Fruit fly (Drosophila melanogaster) Kc167 (cell line): ENCODE data around the gene Dic61B.

ENCODE experiments used
- Myc ChIP-seq: fragments of >200 bp; optimal IDR thresholded peaks from 2 replicates; lab custom pipeline; 2017; ENCODE audit warnings: missing external identifiers
- Sin3A ChIP-seq: fragments of >200 bp; optimal IDR thresholded peaks from 2 replicates; lab custom pipeline; 2018; ENCODE audit warnings: missing external identifiers
- h ChIP-seq: fragments of >200 bp; optimal IDR thresholded peaks from 3 replicates; lab custom pipeline; 2018; ENCODE audit warnings: missing external identifiers
- insv ChIP-seq: fragments of >200 bp; optimal IDR thresholded peaks from 3 replicates; lab custom pipeline; 2018; ENCODE audit warnings: missing external identifiers
- psq ChIP-seq: fragments of >200 bp; optimal IDR thresholded peaks from 2 replicates; lab custom pipeline; 2017; ENCODE audit warnings: missing external identifiers
- ttk ChIP-seq: sonication (Bioruptor generic); optimal IDR thresholded peaks from 2 replicates; lab custom pipeline; 2017; ENCODE audit warnings: missing external identifiers

The Dic61B gene

DNA sequence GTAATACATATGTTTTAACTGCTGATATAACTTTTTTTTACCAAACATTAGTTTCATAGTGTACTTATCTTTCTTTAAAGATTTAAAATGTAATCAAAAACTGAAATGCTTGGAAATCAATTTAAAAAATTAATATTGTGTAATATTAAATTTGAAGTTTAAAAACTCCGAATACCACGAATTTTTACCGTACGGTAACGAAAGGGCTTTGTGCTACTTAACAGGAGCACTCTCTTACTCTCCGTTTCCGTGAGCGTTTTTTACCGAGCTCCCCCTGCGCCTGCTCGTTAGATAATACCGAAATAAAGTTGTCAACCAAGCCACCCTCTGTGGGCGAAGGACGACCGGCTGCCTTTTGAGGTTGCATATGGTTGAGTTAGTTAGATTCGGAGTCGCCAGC is at the start of gene Dic61B, which contains the start of gene p130CAS:
TSS of gene Dic61B (minus strand) at position 101 of the 400 bp plus-strand sequence.
TSS of gene p130CAS (plus strand) at position 396 of the 400 bp plus-strand sequence.
- TF ChIP-seq Sin3A (lab: Kevin White, UChicago) (no peak), Myc (lab: Kevin White, UChicago) (no peak)

DNA sequence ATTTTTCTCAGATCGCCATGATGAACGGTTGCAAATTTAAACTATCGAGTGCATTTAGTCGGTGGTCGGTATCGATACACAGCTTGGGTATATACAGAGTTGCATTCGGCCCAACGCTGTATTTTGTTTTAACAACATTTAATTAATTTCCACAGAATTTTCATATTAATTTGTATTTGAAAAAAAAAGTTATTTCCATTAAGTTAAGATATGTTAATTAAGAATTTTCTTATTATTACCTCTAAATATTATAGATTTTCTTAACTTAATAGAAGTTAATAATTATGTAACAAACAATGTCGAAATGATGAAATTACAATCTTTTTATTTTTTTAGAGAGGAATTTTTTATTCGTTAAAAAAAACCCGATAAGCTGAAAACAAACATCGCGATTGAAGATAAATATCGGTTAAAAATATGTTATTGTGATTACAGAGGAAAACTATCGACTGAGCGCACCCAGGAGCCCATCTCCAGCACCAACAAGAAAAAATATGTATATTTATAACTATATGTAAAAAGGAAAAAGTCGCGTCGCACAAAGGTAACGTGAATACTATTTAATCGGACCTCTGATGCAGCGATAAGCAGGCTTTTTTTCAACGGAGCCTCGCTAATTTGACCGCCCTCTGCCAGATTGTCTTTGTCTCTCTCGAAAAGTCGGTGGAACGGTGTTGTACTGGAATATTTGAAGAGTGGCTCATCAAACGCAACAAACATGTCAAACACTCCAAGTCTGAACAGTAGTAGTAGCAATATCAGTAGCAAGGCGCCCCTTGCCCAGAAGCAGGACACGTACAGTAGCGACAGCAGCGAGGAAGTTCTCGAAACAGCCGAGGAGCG is 47.6 kb upstream of the Dic61B start, which contains the start of the genes rno and mri:
TSS of gene rno (minus strand) at position 9 of the 843 bp plus-strand sequence.
TSS of gene mri (plus strand) at position 421 of the 843 bp plus-strand sequence.
- TF ChIP-seq Myc (lab: Kevin White, UChicago) (no peak), h (no peak), psq (lab: Kevin White, UChicago) (no peak), Sin3A (lab: Kevin White, UChicago) (no peak), insv (lab: Kevin White, UChicago) (no peak), ttk (lab: Kevin White, UChicago) (no peak)

DNA sequence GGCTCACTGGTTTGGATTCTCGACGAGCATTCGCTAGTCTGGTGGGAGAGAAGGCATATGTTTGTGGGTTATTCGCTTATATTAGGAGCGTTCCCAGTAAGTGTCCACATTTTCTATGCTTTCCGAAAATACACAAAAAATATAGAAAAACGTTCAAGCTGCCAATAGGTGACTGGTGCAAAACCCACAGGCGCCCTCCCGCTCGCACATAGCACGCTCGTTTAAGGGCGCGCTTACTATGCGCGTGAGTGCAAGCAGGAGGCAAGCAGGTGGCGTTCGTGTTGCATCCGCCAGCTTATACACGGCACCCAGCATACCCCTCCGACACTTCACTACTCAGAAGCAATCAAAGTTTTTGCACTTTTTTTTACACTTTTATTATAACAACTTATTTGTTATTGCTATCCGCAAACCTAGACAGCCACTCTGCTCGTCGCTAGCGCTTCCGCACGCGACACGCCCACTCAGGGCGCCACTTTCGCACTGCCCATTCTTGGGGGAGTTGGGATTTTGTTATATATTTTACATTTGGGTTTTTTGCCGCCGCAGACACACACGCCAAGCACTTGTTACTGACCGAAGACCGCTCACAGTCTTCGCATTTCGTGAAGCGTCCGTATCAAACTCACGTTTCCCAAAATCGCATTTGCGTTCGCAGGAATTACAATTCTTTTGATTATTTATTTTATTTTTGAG is 46.8 kb upstream of the Dic61B start:
- TF ChIP-seq h: no peak
- TF ChIP-seq psq (lab: Kevin White, UChicago): no peak
- TF ChIP-seq ttk (lab: Kevin White, UChicago): no peak
- no peak for TF ChIP-seq insv (lab: Kevin White, UChicago)

DNA sequence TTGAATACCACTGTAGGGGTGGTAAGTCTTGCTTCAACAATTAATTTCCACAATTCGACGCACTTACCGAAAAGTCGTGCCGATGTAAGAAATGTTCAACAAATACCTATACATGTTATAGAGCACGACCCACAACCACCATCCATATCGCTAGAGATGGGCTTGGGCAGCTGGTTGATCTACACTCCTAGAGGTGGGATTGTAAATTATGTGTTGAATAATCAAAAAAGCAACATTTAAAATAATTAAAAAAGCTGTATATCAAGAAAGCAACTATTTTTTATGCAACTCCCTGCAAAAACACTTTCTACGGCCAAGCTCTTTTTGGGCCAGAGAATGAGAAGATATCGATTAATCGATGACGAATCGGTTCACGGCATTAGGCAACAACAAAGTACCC is 31.9 kb upstream of the Dic61B start, which contains the start of the genes CG34140, Mkp and Mtch:
TSS of gene CG34140 (minus strand) at position 174 of the 400 bp plus-strand sequence.
TSS of gene Mkp (minus strand) at position 290 of the 400 bp plus-strand sequence.
TSS of gene Mtch (plus strand) at position 376 of the 400 bp plus-strand sequence.
- TF ChIP-seq Sin3A (lab: Kevin White, UChicago) (no peak), psq (lab: Kevin White, UChicago) (no peak), Myc (lab: Kevin White, UChicago) (no peak), insv (lab: Kevin White, UChicago) (no peak), ttk (lab: Kevin White, UChicago) (no peak), h (no peak)

DNA sequence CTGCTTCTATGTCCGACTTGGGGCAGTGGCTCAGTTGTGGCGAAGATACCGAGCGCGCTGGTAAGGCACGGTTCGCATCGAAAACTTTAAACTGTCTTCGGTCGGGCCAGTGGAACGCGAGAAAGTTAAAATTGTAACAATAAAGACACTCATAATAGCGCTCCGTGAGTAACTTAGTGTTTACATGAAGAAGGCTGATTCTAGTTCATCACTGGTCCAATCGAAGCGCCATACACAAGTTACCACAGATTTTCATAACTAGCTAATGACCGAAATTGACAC is 27.8 kb upstream of the Dic61B start:
- TF ChIP-seq psq (lab: Kevin White, UChicago) (no peak), h (no peak), ttk (lab: Kevin White, UChicago) (no peak), insv (lab: Kevin White, UChicago) (no peak)

DNA sequence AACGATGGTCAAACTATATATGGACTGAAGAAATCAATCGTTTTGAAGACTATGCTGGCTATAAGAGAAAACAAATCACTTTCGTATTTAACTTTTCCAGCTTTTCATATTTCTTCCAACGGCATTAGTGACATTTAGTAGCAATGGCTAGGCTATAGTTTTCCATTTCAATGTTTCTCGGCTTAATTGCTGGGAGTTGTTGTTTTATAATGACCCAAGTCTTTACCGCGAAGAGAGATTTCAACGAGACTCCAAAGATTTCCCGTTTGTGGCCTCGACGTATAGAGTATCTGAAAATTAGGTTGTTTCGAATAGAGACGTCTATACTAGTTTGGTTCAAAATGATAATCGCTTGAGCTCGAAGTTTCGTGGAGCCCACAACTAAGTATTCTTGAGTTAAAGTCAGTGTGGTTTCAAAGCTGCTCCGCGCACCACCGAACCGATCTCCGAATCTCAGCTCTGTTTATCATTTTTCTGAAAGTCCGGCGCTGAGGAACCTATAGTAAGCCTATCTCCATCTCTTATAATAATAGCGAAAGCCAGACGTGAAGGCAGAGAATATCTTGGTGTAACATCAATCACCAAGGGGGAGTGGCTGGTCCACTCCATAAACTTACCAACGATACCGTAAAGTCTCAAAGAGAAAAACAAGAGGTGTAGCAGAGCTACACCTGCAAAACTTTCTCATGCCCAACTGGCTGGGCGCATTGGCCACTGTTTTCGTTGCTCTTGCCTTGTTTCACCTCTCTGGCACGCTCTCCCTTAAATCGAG is 27.3 kb upstream of the Dic61B start, which contains the start of gene CG13875:
TSS of gene CG13875 (plus strand) at position 434 of the 772 bp plus-strand sequence.
- TF ChIP-seq ttk (lab: Kevin White, UChicago) (no peak), Myc (lab: Kevin White, UChicago) (no peak), Sin3A (lab: Kevin White, UChicago) (no peak), insv (lab: Kevin White, UChicago) (no peak), psq (lab: Kevin White, UChicago) (no peak), h (no peak)

DNA sequence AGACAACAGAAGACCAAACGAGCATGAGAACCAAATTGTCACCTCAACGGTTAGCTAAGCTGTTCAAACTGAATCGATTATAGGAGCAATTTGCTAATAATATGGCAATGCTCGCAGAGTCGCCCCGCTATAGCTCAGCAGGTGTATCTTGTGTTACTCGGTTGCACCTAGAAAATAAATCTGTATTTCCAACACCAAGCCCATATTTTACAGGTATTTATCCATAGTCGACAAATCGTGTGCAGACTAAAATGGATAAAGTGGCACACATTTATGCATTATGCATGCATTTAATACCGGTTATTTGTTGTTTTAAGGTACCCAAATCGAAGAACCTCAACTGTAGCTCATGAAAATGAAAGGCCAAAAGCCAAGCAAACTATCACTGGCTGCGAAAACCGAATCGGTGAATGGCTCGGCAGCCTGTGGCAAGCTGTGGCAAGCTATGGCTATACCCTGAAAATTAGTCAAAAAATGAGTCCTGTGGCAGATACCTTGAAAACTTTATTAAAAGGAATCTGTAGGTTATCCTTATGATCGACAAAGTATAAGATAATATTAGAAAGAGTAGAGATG is 26.6 kb upstream of the Dic61B start, which contains the start of gene Vdup1:
TSS of gene Vdup1 (minus strand) at position 51 of the 576 bp plus-strand sequence.
- no peak for TF ChIP-seq insv (lab: Kevin White, UChicago)
- no peak for TF ChIP-seq Sin3A (lab: Kevin White, UChicago)
- TF ChIP-seq ttk (lab: Kevin White, UChicago): no peak
- TF ChIP-seq h: no peak
- TF ChIP-seq psq (lab: Kevin White, UChicago): no peak
- no peak for TF ChIP-seq Myc (lab: Kevin White, UChicago)

DNA sequence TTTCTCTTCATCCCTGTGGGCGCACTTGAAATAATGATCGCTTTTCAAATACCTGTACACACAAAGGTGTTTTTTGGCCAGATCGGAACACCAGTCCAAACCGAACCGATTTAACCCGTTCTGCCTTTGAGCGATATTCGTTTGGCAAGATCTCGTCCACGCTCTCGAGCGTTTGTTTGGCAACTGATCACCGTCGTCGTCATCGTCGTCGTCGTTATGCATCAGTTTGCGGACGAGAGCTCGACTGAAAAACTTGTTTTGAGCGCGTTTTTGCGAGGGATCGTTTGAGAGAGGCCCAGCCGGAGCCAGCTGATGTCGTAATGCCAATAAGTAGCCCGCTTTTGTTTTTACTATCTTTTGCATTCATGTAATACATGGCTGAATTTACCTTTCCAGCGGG is 26.1 kb upstream of the Dic61B start:
- TF ChIP-seq psq (lab: Kevin White, UChicago) (no peak), ttk (lab: Kevin White, UChicago) (no peak), Myc (lab: Kevin White, UChicago) (no peak), h (no peak), insv (lab: Kevin White, UChicago) (no peak), Sin3A (lab: Kevin White, UChicago) (no peak)

DNA sequence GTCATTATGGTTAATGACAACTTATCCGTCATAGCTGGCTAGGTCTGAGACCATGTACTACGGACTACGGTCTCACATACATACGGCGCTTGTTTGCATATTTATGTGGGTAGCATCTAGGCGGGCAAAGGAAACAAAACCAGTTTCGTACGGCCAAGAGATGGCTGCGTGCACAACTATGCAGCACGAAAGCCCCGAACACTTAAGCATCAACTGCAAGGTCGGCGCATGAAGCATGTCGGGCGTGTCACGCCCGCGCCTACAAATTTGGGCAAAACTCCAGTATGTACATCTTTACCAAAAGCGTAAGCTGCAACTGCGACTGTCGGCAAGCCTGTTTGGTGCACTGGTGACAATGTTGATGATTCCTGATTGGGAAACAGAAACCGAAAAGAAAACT is 25.5 kb upstream of the Dic61B start:
- TF ChIP-seq Sin3A (lab: Kevin White, UChicago): no peak
- no peak for TF ChIP-seq insv (lab: Kevin White, UChicago)

DNA sequence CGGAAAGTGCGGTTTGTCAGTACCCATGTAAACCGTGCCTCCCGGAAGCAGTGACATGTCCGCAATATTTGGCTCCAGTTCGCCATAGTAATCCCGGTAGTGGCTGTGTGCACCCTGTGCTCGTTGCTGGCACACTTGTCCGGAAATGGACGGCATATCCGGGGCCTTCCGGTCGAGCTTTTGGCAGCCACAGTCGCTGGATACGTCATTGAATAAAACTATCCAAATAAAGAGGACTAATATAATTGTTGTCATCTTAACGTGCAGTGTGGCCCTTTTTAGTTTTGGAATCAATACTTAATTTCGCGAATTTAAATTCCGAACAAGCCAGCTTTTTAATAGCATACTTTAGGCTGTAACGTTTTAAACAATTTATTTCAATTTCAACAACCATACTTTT is 23.6 kb upstream of the Dic61B start, which contains the start of gene CG7049:
TSS of gene CG7049 (minus strand) at position 280 of the 400 bp plus-strand sequence.
- no peak for TF ChIP-seq Sin3A (lab: Kevin White, UChicago)
- no peak for TF ChIP-seq psq (lab: Kevin White, UChicago)
- no peak for TF ChIP-seq h
- TF ChIP-seq Myc (lab: Kevin White, UChicago): no peak
- no peak for TF ChIP-seq insv (lab: Kevin White, UChicago)
- TF ChIP-seq ttk (lab: Kevin White, UChicago): no peak

DNA sequence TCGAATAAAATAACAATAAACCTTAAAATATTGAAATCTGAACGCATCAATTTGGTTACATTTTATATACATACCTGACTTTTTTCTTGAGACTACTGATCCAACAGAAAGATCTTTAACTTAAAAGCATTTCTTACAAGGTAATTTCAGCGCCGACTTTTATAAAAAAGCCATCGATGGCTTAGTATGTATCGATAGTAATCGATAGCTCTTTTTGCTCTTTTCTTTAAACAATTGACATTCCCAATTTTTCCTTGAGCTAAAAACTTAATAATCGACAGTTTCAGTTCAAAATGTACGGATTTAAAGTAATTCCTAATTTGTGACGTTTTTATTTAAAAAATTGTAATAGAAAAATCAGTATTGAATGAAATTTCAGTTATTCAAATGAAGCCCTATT is 22.1 kb upstream of the Dic61B start:
- TF ChIP-seq Myc (lab: Kevin White, UChicago) (no peak), ttk (lab: Kevin White, UChicago) (no peak), h (no peak), insv (lab: Kevin White, UChicago) (no peak), Sin3A (lab: Kevin White, UChicago) (no peak), psq (lab: Kevin White, UChicago) (no peak)
